Worm (Caenorhabditis elegans): ENCODE results near the gene sth-1.

Gene sth-1

DNA sequence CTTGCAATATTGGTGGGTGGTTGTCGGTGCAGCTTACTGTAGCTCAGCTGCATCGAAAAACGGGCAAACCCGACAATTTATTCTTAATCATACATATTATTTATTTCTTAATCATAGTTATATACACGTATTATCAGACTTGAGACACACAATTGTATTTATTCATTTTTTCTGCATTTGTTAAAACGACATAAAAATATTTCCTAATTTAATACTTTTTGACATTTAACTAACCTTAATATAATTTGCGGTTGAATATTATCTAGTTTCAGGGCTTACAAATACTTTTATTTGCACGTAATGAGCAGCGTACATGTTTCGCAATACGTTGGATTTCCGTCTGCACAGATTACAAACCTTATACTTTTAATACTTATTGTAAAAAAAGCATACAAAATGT lies 6.4 kb downstream of the sth-1 start, which contains the start of gene str-138:
Gene str-138, plus strand, starts transcription at position 301 of the 400 bp plus-strand sequence.
- TF ChIP-seq athp-1 (tag; optimal IDR thresholded peaks at IDR 0.05), result no peak
- no peak for TF ChIP-seq ztf-18 (tag; optimal IDR thresholded peaks at IDR 0.05)
- no peak for TF ChIP-seq ztf-28 (GFP tag; IDR thresholded peaks at IDR 0.05)
- no peak for TF ChIP-seq unc-130 (GFP tag; optimal IDR thresholded peaks at IDR 0.05)
- no peak for TF ChIP-seq mel-28 (tag; optimal IDR thresholded peaks at IDR 0.05; ENCODE audit: borderline replicate concordance)

DNA sequence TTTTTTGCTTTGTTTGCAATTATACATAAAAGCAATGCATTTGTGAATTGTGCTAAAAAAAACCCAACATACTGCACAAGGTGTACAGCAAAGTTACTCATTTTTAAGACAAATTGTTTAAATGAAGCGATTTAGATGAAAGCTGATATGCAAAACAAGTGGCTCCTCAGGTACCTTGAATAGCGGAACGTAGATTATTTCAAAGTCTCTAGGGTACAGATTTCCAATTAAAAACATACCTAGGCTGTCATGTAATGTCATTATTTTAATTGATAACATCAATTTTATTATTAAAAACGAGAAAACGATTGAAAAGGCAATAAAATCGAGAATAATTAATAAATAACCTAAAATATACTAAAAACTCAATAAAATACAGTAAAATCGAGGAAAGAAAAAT lies 10.1 kb downstream of the sth-1 start, which contains the start of gene str-139:
Gene str-139, minus strand, starts transcription at position 101 of the 400 bp plus-strand sequence.
- TF ChIP-seq Y56A3A.18 (GFP tag; IDR thresholded peaks at IDR 0.05) (no peak), fkh-3 (tag; optimal IDR thresholded peaks at IDR 0.05) (no peak), attf-3 (GFP tag; conservative IDR thresholded peaks at IDR 0.05) (no peak), ztf-22 (GFP tag; optimal IDR thresholded peaks at IDR 0.05) (no peak), let-607 (tag; optimal IDR thresholded peaks at IDR 0.05) (no peak), pha-4 (tag; optimal IDR thresholded peaks at IDR 0.05) (no peak), hsf-1 (GFP tag; IDR thresholded peaks at IDR 0.05) (no peak), atf-7 (tag; optimal IDR thresholded peaks at IDR 0.05) (no peak), ceh-40 (GFP tag; IDR thresholded peaks at IDR 0.05) (no peak), cebp-2 (GFP tag; IDR thresholded peaks at IDR 0.05) (no peak), ztf-26 (tag; optimal IDR thresholded peaks at IDR 0.05) (no peak), F33H1.4 (GFP tag; IDR thresholded peaks at IDR 0.05) (no peak)

DNA sequence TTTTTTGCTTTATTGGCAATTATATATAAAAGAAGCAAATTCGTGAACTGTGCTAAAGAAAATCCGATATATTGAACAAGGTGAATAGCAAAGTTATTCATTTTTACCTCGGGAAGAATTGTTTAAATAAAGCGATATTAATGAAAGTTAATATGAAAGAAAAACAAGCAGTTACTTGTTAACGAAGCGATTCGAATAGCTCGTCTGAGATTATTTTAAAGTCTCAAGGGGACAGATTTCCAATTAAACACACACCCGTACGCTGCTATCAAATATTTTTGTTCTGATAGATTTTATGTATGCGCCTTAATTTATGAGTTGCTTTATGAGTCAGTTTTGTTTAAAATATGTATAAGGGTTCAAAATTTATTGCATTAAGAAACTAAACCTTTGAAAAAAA lies 15.8 kb downstream of the sth-1 start, which contains the start of gene str-140:
Gene str-140, minus strand, starts transcription at position 101 of the 400 bp plus-strand sequence.
- TF ChIP-seq rec-8 (tag; optimal IDR thresholded peaks at IDR 0.05) (no peak), ets-4 (GFP tag; optimal IDR thresholded peaks at IDR 0.05) (no peak), ztf-6 (GFP tag; IDR thresholded peaks at IDR 0.05) (no peak), ceh-79 (tag; optimal IDR thresholded peaks at IDR 0.05) (no peak), Y53G8AR.9 (GFP tag; conservative IDR thresholded peaks at IDR 0.05) (no peak), dpff-1 (tag; optimal IDR thresholded peaks at IDR 0.05) (no peak), atf-7 (tag; optimal IDR thresholded peaks at IDR 0.05) (no peak), hlh-26 (GFP tag; conservative IDR thresholded peaks at IDR 0.05) (no peak), lin-54 (GFP tag; optimal IDR thresholded peaks at IDR 0.05) (no peak), pbrm-1 (GFP tag; IDR thresholded peaks at IDR 0.05) (no peak), K12H6.12 (tag; optimal IDR thresholded peaks at IDR 0.05) (no peak), B0261.1 (tag; optimal IDR thresholded peaks at IDR 0.05) (no peak)

DNA sequence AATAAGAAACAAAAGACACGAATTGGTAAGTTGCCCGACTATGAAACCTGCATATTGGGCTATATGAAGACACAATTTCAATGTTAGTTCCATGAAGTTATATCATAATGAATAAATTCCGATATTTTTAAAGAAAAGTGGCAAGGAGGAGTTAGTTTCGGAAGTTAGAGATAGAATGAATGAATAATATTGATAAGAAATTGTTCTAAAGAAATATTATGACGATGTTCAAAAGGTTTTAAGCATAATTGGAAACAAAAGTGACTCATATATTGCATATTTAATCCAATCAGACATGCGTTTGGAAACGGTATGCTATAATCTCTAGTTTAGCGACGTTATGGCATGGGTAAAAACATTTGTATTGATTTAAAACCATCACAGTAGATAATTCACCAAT lies 17.7 kb downstream of the sth-1 start, which contains the start of gene str-143:
Gene str-143, minus strand, starts transcription at position 101 of the 400 bp plus-strand sequence.
- TF ChIP-seq mes-4 (tag; optimal IDR thresholded peaks at IDR 0.05) (no peak), F22D6.2 (tag; optimal IDR thresholded peaks at IDR 0.05) (no peak), F52B5.7 (tag; optimal IDR thresholded peaks at IDR 0.05) (no peak), C17E4.6 (GFP tag; IDR thresholded peaks at IDR 0.05) (no peak), efl-1 (GFP tag; optimal IDR thresholded peaks at IDR 0.05) (no peak), B0336.3 (GFP tag; IDR thresholded peaks at IDR 0.05) (no peak), ztf-28 (GFP tag; IDR thresholded peaks at IDR 0.05) (no peak), K11D2.4 (GFP tag; IDR thresholded peaks at IDR 0.05) (no peak), pbrm-1 (GFP tag; IDR thresholded peaks at IDR 0.05) (no peak), rcor-1 (GFP tag; IDR thresholded peaks at IDR 0.05) (no peak), nfya-2 (GFP tag; IDR thresholded peaks at IDR 0.05) (no peak), F57A8.1 (GFP tag; optimal IDR thresholded peaks at IDR 0.05) (no peak), sdz-38 (tag; optimal IDR thresholded peaks at IDR 0.05) (no peak), ceh-40 (GFP tag; IDR thresholded peaks at IDR 0.05) (no peak), egl-18 (GFP tag; IDR thresholded peaks at IDR 0.05) (no peak), hrde-1 (tag; optimal IDR thresholded peaks at IDR 0.05; ENCODE audit: borderline replicate concordance) (no peak), madf-3 (GFP tag; IDR thresholded peaks at IDR 0.05) (no peak), ceh-79 (tag; optimal IDR thresholded peaks at IDR 0.05) (no peak)

All from whole organism, young adult.